Fruit fly (Drosophila melanogaster) whole organism, adult: ENCODE measurements around the gene pes.
A peak's percentile ranks its signal among the peaks of the same experiment; 100 is the strongest.

ENCODE experiments used
- CG11617 ChIP-seq: fragments of 200-800 bp; sonication (Bioruptor generic); optimal IDR thresholded peaks from 2 replicates; lab custom pipeline; 2017; ENCODE audit warnings: mild to moderate bottlenecking, missing biosample characterization, missing genetic modification reagents, missing genetic modification characterization
- CG12768 ChIP-seq: fragments of 200-800 bp; sonication (Bioruptor generic); optimal IDR thresholded peaks from 2 replicates; lab custom pipeline; 2017; ENCODE audit warnings: missing biosample characterization, missing genetic modification characterization, mild to moderate bottlenecking, moderate library complexity, missing genetic modification reagents
- CG14711 ChIP-seq: fragments of 200-800 bp; sonication (Bioruptor generic); optimal IDR thresholded peaks from 2 replicates; lab custom pipeline; 2018; ENCODE audit warnings: missing biosample characterization, mild to moderate bottlenecking, missing genetic modification characterization, moderate library complexity
- CG1620 ChIP-seq: fragments of 200-800 bp; sonication (Bioruptor generic); optimal IDR thresholded peaks from 2 replicates; lab custom pipeline; 2016; ENCODE audit warnings: missing biosample characterization, missing genetic modification characterization
- CG33017 ChIP-seq: fragments of 200-800 bp; sonication (Bioruptor generic); optimal IDR thresholded peaks from 2 replicates; lab custom pipeline; 2018; ENCODE audit warnings: missing biosample characterization, mild to moderate bottlenecking, missing genetic modification characterization, moderate library complexity
- CG5204 ChIP-seq: fragments of 200-800 bp; sonication (Bioruptor generic); optimal IDR thresholded peaks from 2 replicates; lab custom pipeline; 2016; ENCODE audit warnings: missing biosample characterization, missing genetic modification characterization
- CG7045 ChIP-seq: fragments of 200-800 bp; sonication (Bioruptor generic); optimal IDR thresholded peaks from 2 replicates; lab custom pipeline; 2017; ENCODE audit warnings: missing biosample characterization, mild to moderate bottlenecking, missing genetic modification characterization
- CG7101 ChIP-seq: fragments of 200-800 bp; sonication (Bioruptor generic); optimal IDR thresholded peaks from 2 replicates; lab custom pipeline; 2018; ENCODE audit warnings: missing biosample characterization, mild to moderate bottlenecking, missing genetic modification characterization, moderate library complexity
- Clk ChIP-seq: fragments of 200-800 bp; sonication (Bioruptor generic); optimal IDR thresholded peaks from 2 replicates; lab custom pipeline; 2017; ENCODE audit warnings: missing biosample characterization, missing genetic modification characterization
- Crg-1 ChIP-seq: fragments of 200-800 bp; sonication (Bioruptor generic); optimal IDR thresholded peaks from 2 replicates; lab custom pipeline; 2016; ENCODE audit warnings: missing biosample characterization, missing genetic modification characterization
- Hr96 ChIP-seq: fragments of 200-800 bp; sonication (Bioruptor generic); optimal IDR thresholded peaks from 2 replicates; lab custom pipeline; 2016; ENCODE audit warnings: missing biosample characterization, missing genetic modification characterization
- Mnt ChIP-seq: fragments of 200-800 bp; sonication (Bioruptor generic); optimal IDR thresholded peaks from 2 replicates; lab custom pipeline; 2016; ENCODE audit warnings: missing biosample characterization, mild to moderate bottlenecking, missing genetic modification characterization
- bab1 ChIP-seq: fragments of 200-800 bp; sonication (Bioruptor generic); optimal IDR thresholded peaks from 3 replicates; lab custom pipeline; 2019; ENCODE audit warnings: missing biosample characterization, mild to moderate bottlenecking, missing genetic modification characterization, moderate library complexity
- cic ChIP-seq: fragments of 200-800 bp; sonication (Bioruptor generic); optimal IDR thresholded peaks from 2 replicates; lab custom pipeline; 2017; ENCODE audit warnings: missing biosample characterization, mild to moderate bottlenecking, missing genetic modification characterization, moderate library complexity
- cnc ChIP-seq, 2 experiments: fragments of >200 bp; optimal IDR thresholded peaks; 2 replicates each; lab custom pipeline; 2017
- kay ChIP-seq: fragments of 200-800 bp; sonication (Bioruptor generic); peaks from one replicate; lab custom pipeline; 2016; ENCODE audit warnings: missing biosample characterization, missing genetic modification characterization, borderline replicate concordance
- ovo ChIP-seq: fragments of 200-800 bp; sonication (Bioruptor generic); optimal IDR thresholded peaks from 2 replicates; lab custom pipeline; 2016; ENCODE audit warnings: missing biosample characterization, missing genetic modification characterization
- pad ChIP-seq: fragments of 200-800 bp; sonication (Bioruptor generic); optimal IDR thresholded peaks from 3 replicates; lab custom pipeline; 2017; ENCODE audit warnings: missing biosample characterization, missing genetic modification characterization, mild to moderate bottlenecking, moderate library complexity, missing genetic modification reagents
- tj ChIP-seq: fragments of 200-800 bp; sonication (Bioruptor generic); optimal IDR thresholded peaks from 3 replicates; lab custom pipeline; 2017; ENCODE audit warnings: missing biosample characterization, mild to moderate bottlenecking, missing genetic modification characterization, moderate library complexity
- toe ChIP-seq: fragments of 200-800 bp; sonication (Bioruptor generic); optimal IDR thresholded peaks from 2 replicates; lab custom pipeline; 2016; ENCODE audit warnings: missing biosample characterization, missing genetic modification characterization

The pes gene

DNA sequence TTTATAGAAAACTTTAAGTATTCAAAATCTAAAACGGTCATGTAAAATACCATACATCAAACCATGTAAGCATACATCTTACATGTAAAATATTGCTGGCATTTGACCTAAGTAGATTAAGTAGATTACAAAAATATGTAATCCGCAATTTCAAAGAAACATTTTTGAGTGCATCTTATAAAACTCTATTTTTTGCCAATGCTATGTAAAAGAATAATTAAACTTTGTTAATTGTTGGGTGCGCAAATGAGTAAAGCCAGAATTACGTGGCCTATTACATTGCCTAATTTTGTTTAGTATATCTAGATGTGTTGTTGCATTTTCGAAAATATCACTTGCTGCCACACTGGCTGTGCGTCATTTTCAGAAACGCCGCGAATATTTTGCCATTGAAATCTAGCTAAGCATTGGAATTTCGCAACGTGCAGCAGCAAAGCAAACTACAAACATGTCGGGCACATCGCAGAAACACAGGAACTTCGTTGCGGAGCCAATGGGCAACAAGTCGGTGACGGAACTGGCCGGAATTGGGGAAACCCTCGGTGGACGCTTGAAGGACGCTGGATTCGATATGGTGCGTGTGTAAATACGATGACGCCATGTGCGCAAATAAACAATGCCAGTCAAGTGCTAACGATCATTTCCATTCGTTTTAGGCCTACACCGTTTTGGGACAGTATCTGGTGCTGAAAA lies 35.3 kb upstream of the pes start, which contains the start of gene baf:
Gene baf, plus strand, starts transcription at position 303 of the 693 bp plus-strand sequence.
- TF ChIP-seq Mnt (GFP tag; lab: Kevin White, UChicago) (peak; percentile 40), kay (GFP tag; lab: Kevin White, UChicago) (no peak), tj (no peak), cic (GFP tag; lab: Kevin White, UChicago) (peak; percentile 40)

DNA sequence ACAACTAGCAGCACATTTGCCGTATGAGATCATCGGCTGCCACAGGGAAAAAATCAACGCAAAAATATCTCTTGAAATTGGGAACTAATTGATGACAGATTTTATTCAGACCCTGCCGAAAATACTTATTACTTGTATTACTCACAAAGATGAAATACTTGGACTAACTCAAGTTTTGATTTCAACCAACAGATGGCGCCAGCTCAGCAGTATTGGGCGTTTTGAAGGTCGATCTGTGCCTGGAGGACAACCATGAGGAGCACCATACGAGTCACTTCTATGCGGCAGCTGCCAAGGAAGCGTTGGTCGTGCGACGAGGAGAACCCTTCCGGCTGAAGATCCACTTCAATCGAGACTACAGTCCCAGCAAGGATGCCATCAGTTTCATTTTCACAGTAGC lies 30.3 kb upstream of the pes start:
- TF ChIP-seq Mnt (GFP tag; lab: Kevin White, UChicago) (no peak), cic (GFP tag; lab: Kevin White, UChicago) (no peak), CG1620 (GFP tag; lab: Kevin White, UChicago) (no peak), CG7101 (tag; lab: Kevin White, UChicago) (no peak), CG11617 (no peak), bab1 (GFP tag; lab: Kevin White, UChicago) (no peak), toe (no peak), kay (GFP tag; lab: Kevin White, UChicago) (no peak), Crg-1 (no peak), CG14711 (no peak), CG7045 (GFP tag; lab: Kevin White, UChicago) (no peak), ovo (GFP tag; lab: Kevin White, UChicago) (no peak), Hr96 (no peak), pad (GFP tag; lab: Kevin White, UChicago) (no peak), tj (no peak), CG5204 (GFP tag; lab: Kevin White, UChicago) (no peak), CG12768 (GFP tag; lab: Kevin White, UChicago) (no peak)

DNA sequence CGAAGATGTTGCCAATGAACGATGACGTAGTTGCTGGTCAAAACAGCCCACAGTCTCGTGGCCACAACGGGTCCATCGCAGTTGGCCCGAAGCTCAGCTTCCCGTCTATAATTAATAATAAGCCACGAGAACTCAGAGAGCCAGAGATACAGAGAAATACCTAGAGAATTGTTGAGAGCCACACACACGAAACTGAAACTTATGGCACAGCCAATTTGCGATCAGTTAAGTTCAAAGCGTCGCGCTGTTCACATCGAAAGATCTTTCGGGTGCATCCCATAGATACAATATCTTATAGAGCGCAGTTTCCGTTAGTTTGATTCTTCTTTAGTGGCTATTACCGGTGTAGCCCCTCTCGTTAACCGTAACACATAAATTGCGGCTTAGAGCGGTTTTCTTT lies 18.6 kb upstream of the pes start:
- no peak for TF ChIP-seq CG7101 (tag; lab: Kevin White, UChicago)
- TF ChIP-seq pad (GFP tag; lab: Kevin White, UChicago) = no peak
- TF ChIP-seq ovo (GFP tag; lab: Kevin White, UChicago) = no peak
- TF ChIP-seq kay (GFP tag; lab: Kevin White, UChicago) = no peak
- TF ChIP-seq CG12768 (GFP tag; lab: Kevin White, UChicago) = no peak
- TF ChIP-seq CG1620 (GFP tag; lab: Kevin White, UChicago) = no peak
- no peak for TF ChIP-seq bab1 (GFP tag; lab: Kevin White, UChicago)
- no peak for TF ChIP-seq cic (GFP tag; lab: Kevin White, UChicago)
- no peak for TF ChIP-seq cnc (optimal IDR thresholded peaks at IDR 0.05; lab: Kevin White, UChicago)
- no peak for TF ChIP-seq CG5204 (GFP tag; lab: Kevin White, UChicago)
- no peak for TF ChIP-seq tj
- no peak for TF ChIP-seq Clk (GFP tag; lab: Kevin White, UChicago)
- TF ChIP-seq Mnt (GFP tag; lab: Kevin White, UChicago) = no peak
- TF ChIP-seq CG33017 (tag; lab: Kevin White, UChicago) = no peak
- TF ChIP-seq CG11617 = no peak
- TF ChIP-seq toe = no peak
- no peak for TF ChIP-seq CG7045 (GFP tag; lab: Kevin White, UChicago)
- no peak for TF ChIP-seq Crg-1
- TF ChIP-seq Hr96 = no peak
- TF ChIP-seq CG14711 = no peak

DNA sequence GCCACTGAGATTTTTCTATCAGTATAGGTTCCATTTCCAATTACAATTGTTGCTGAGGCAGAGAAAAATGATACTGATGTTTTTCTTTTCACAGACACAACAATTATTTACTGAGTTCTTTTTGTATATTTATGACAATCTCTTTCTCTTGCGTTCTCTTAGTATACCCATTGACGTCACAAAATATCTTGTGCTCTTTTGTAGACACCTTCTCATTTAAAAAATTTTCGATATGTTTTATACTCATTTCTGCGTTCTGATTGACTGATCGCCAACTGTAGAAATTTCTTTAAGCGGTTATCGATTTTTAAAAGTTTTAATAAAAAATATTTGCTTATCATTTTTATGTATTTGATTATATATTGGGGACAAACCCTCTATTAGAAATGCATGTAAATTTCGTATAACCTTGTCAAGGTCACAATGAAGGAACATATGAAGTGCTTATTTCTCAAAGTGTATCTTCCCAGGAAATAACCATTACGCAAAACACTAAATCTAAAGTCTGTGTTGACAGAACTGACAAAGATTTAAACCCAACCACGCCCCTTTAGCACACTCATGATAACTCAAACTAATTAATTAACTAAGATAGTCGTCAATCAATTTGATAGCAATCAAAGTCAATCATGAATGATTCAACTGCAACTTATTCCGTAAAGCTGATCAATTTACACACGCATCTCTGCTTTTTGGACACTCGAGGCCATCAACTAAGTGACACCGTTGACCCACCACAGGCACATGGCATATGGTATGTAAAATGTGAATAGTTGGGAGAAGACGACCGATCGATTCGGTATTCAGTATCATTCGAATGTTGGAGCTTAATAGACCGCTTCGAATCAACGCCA lies 16.8 kb upstream of the pes start, which contains the start of the genes Glyat and Tg:
Gene Glyat, minus strand, starts transcription at position 51 of the 854 bp plus-strand sequence.
Gene Tg, plus strand, starts transcription at position 804 of the 854 bp plus-strand sequence.
- TF ChIP-seq kay (GFP tag; lab: Kevin White, UChicago) (peak; percentile 7), tj (peak; percentile 40), CG1620 (GFP tag; lab: Kevin White, UChicago) (no peak)

DNA sequence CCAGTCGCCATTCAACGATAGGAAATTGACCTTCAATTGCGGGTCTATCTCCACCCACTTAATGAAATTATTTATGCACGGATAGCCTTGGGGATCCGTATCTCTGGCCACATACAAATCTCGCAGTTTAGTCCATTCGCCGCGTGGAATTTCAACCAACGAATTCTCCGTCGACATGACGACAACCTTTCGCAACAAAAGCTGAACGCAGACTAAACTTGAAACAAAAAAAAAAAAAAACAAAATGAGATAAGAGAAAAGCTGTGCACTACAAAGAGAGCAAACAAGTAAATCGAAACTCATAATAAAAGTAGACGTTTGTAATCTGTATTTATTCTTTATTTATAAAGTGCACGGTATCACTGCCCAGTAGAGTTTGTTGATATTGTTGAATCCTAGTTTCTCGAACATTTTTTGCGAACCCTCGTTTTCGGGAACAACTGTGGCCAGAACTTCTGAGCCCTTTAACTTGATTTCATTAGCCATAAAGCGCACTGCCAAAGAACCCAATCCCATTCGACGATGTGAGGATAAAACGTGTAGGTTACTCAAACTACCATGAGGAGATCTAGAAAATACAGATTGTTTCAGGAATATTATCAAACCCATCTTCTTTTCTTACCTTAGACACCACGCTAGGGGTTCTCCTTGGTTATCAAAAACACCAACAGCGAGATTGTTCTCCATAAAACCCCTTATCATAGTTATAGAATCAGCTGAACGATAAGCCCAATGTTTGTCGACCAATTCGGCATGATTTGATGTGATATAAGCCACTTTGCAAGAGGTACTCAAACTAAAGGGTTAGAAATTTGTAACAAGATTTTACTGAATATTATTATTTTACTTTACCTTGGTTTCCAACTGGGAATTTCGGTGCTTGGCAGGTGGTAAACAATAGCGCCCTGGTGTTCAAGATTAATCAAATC lies 15.6 kb upstream of the pes start, which contains the start of gene CG12560:
Gene CG12560, minus strand, starts transcription at position 195 of the 929 bp plus-strand sequence.
- no peak for TF ChIP-seq CG7045 (GFP tag; lab: Kevin White, UChicago)
- no peak for TF ChIP-seq cnc (optimal IDR thresholded peaks at IDR 0.05; lab: Kevin White, UChicago)
- TF ChIP-seq CG7101 (tag; lab: Kevin White, UChicago) = peak; percentile 22
- TF ChIP-seq CG5204 (GFP tag; lab: Kevin White, UChicago) = no peak
- no peak for TF ChIP-seq ovo (GFP tag; lab: Kevin White, UChicago)
- TF ChIP-seq bab1 (GFP tag; lab: Kevin White, UChicago) = peak; percentile 21
- TF ChIP-seq CG1620 (GFP tag; lab: Kevin White, UChicago) = no peak
- no peak for TF ChIP-seq Clk (GFP tag; lab: Kevin White, UChicago)
- TF ChIP-seq CG33017 (tag; lab: Kevin White, UChicago) = peak; percentile 36
- no peak for TF ChIP-seq Hr96
- TF ChIP-seq Crg-1 = no peak
- no peak for TF ChIP-seq CG14711
- TF ChIP-seq kay (GFP tag; lab: Kevin White, UChicago) = no peak
- TF ChIP-seq tj = peak; percentile 32
- TF ChIP-seq pad (GFP tag; lab: Kevin White, UChicago) = no peak
- peak; percentile 91 for TF ChIP-seq Mnt (GFP tag; lab: Kevin White, UChicago)
- TF ChIP-seq toe = no peak
- peak; percentile 28 for TF ChIP-seq CG12768 (GFP tag; lab: Kevin White, UChicago)
- peak; percentile 32 for TF ChIP-seq cic (GFP tag; lab: Kevin White, UChicago)
- TF ChIP-seq CG11617 = peak; percentile 20
